Worm (Caenorhabditis elegans) whole organism, L2 larva: Measurements from ENCODE around the gene F13B12.3.

Experiments used
- C34F6.9 ChIP-seq: fragments of 150-350 bp; optimal IDR thresholded peaks from 2 replicates; lab custom pipeline; 2014; ENCODE audit warnings: missing biosample characterization, missing genetic modification characterization
- ZK546.5 ChIP-seq: sonication (generic microtip); optimal IDR thresholded peaks from 2 replicates; lab custom pipeline; 2017; ENCODE audit warnings: missing biosample characterization, missing genetic modification characterization
- alr-1 ChIP-seq: fragments of 150-350 bp; optimal IDR thresholded peaks from 2 replicates; lab custom pipeline; 2014; ENCODE audit warnings: missing biosample characterization, missing genetic modification characterization
- blmp-1 ChIP-seq: sonication (generic microtip); optimal IDR thresholded peaks from 2 replicates; lab custom pipeline; 2017; ENCODE audit warnings: missing genetic modification characterization, mild to moderate bottlenecking, missing compliant biosample characterization, antibody characterized with exemption, moderate library complexity; ENCODE audit not compliant: insufficient read depth
- ceh-16 ChIP-seq: fragments of 150-350 bp; optimal IDR thresholded peaks from 2 replicates; lab custom pipeline; 2014; ENCODE audit warnings: missing biosample characterization, missing genetic modification characterization
- ceh-82 ChIP-seq: fragments of 150-350 bp; optimal IDR thresholded peaks from 2 replicates; lab custom pipeline; 2014; ENCODE audit warnings: missing biosample characterization, missing genetic modification characterization
- crh-2 ChIP-seq: sonication (generic microtip); optimal IDR thresholded peaks from 2 replicates; lab custom pipeline; 2017; ENCODE audit warnings: missing biosample characterization, missing genetic modification characterization
- dmd-4 ChIP-seq: sonication (generic microtip); optimal IDR thresholded peaks from 2 replicates; lab custom pipeline; 2017; ENCODE audit warnings: missing biosample characterization, missing genetic modification characterization
- elt-1 ChIP-seq: fragments of 150-350 bp; optimal IDR thresholded peaks from 2 replicates; lab custom pipeline; 2014; ENCODE audit warnings: missing biosample characterization, missing genetic modification characterization
- elt-3 ChIP-seq: sonication (generic microtip); optimal IDR thresholded peaks from 2 replicates; lab custom pipeline; 2017; ENCODE audit warnings: missing biosample characterization, missing genetic modification characterization
- fos-1 ChIP-seq: fragments of 150-350 bp; optimal IDR thresholded peaks from 2 replicates; lab custom pipeline; 2014; ENCODE audit warnings: missing biosample characterization, missing genetic modification characterization
- gmeb-1 ChIP-seq: fragments of 150-350 bp; optimal IDR thresholded peaks from 2 replicates; lab custom pipeline; 2014; ENCODE audit warnings: missing biosample characterization, missing genetic modification characterization
- lin-11 ChIP-seq: fragments of 150-350 bp; sonication (generic microtip); optimal IDR thresholded peaks from 2 replicates; lab custom pipeline; 2014; ENCODE audit warnings: missing biosample characterization, missing genetic modification characterization, inconsistent platforms, mixed read lengths
- lin-13 ChIP-seq: fragments of 150-350 bp; optimal IDR thresholded peaks from 2 replicates; lab custom pipeline; 2014; ENCODE audit warnings: missing biosample characterization, missing genetic modification reagents, missing genetic modification characterization
- lin-39 ChIP-seq: fragments of 150-350 bp; optimal IDR thresholded peaks from 2 replicates; lab custom pipeline; 2014; ENCODE audit warnings: missing biosample characterization, missing genetic modification reagents, missing genetic modification characterization
- lsy-2 ChIP-seq, 2 experiments: fragments of 150-350 bp in 1 of 2; sonication (generic microtip) in 1 of 2; optimal IDR thresholded peaks; 2 replicates each; lab custom pipeline; 2014 to 2017; ENCODE audit warnings: missing biosample characterization in 2 of 2, missing genetic modification characterization in 2 of 2
- mab-5 ChIP-seq: fragments of 150-350 bp; optimal IDR thresholded peaks from 2 replicates; lab custom pipeline; 2014; ENCODE audit warnings: missing biosample characterization, missing genetic modification characterization
- mbf-1 ChIP-seq: sonication (generic microtip); optimal IDR thresholded peaks from 2 replicates; lab custom pipeline; 2017; ENCODE audit warnings: missing biosample characterization, missing genetic modification characterization
- mdl-1 ChIP-seq, 2 experiments: fragments of 150-350 bp in 1 of 2; sonication (generic microtip) in 1 of 2; optimal IDR thresholded peaks; 2 replicates each; lab custom pipeline; 2017; ENCODE audit warnings: missing biosample characterization in 2 of 2, missing genetic modification characterization in 2 of 2
- nhr-10 ChIP-seq: sonication (generic microtip); optimal IDR thresholded peaks from 2 replicates; lab custom pipeline; 2017; ENCODE audit warnings: missing biosample characterization, missing genetic modification characterization
- nhr-12 ChIP-seq: fragments of 150-350 bp; optimal IDR thresholded peaks from 2 replicates; lab custom pipeline; 2014; ENCODE audit warnings: missing biosample characterization, missing genetic modification characterization
- nhr-129 ChIP-seq: fragments of 150-350 bp; optimal IDR thresholded peaks from 2 replicates; lab custom pipeline; 2014; ENCODE audit warnings: missing biosample characterization, missing genetic modification characterization
- nhr-21 ChIP-seq: fragments of 150-350 bp; optimal IDR thresholded peaks from 2 replicates; lab custom pipeline; 2014; ENCODE audit warnings: missing biosample characterization, missing genetic modification characterization
- nhr-23 ChIP-seq: fragments of 150-350 bp; optimal IDR thresholded peaks from 2 replicates; lab custom pipeline; 2014; ENCODE audit warnings: missing biosample characterization, missing genetic modification reagents, missing genetic modification characterization
- nhr-237 ChIP-seq: fragments of 150-350 bp; optimal IDR thresholded peaks from 2 replicates; lab custom pipeline; 2014; ENCODE audit warnings: missing biosample characterization, missing genetic modification characterization
- nhr-6 ChIP-seq: fragments of 150-350 bp; optimal IDR thresholded peaks from 2 replicates; lab custom pipeline; 2014; ENCODE audit warnings: missing biosample characterization, missing genetic modification characterization
- nhr-77 ChIP-seq: fragments of 150-350 bp; optimal IDR thresholded peaks from 2 replicates; lab custom pipeline; 2014; ENCODE audit warnings: missing biosample characterization, missing genetic modification characterization
- sem-4 ChIP-seq: fragments of 150-350 bp; optimal IDR thresholded peaks from 2 replicates; lab custom pipeline; 2014; ENCODE audit warnings: missing biosample characterization, missing genetic modification reagents, missing genetic modification characterization
- skn-1 ChIP-seq: sonication (generic microtip); optimal IDR thresholded peaks from 2 replicates; lab custom pipeline; 2017; ENCODE audit warnings: missing biosample characterization, missing genetic modification characterization
- sma-3 ChIP-seq: sonication (generic microtip); optimal IDR thresholded peaks from 2 replicates; lab custom pipeline; 2016; ENCODE audit warnings: missing genetic modification reagents, missing genetic modification characterization, missing compliant biosample characterization
- sma-9 ChIP-seq, 2 experiments: fragments of 150-350 bp in 1 of 2; sonication (generic microtip) in 1 of 2; optimal IDR thresholded peaks; 2 replicates each; lab custom pipeline; 2014 to 2016; ENCODE audit warnings: missing genetic modification characterization in 2 of 2, mild to moderate bottlenecking in 1 of 2, missing biosample characterization in 1 of 2, missing compliant biosample characterization in 1 of 2, missing genetic modification reagents in 1 of 2, moderate library complexity in 1 of 2
- snpc-4 ChIP-seq: fragments of 150-350 bp; optimal IDR thresholded peaks from 2 replicates; lab custom pipeline; 2014; ENCODE audit warnings: missing biosample characterization, missing genetic modification characterization
- unc-39 ChIP-seq: fragments of 150-350 bp; optimal IDR thresholded peaks from 2 replicates; lab custom pipeline; 2014; ENCODE audit warnings: missing biosample characterization, missing genetic modification characterization
- unc-55 ChIP-seq: fragments of 150-350 bp; sonication (generic microtip); optimal IDR thresholded peaks from 3 replicates; lab custom pipeline; 2014; ENCODE audit warnings: missing biosample characterization, missing genetic modification reagents, missing genetic modification characterization
- zag-1 ChIP-seq: fragments of 150-350 bp; optimal IDR thresholded peaks from 2 replicates; lab custom pipeline; 2014; ENCODE audit warnings: missing biosample characterization, missing genetic modification characterization
- ztf-1 ChIP-seq: fragments of 200-800 bp; sonication (Bioruptor generic); conservative IDR thresholded peaks from 2 replicates; pipeline ENCODE4 v1.3.6; 2022; ENCODE audit warnings: missing genetic modification characterization, missing compliant biosample characterization
- ztf-11 ChIP-seq: sonication (generic microtip); optimal IDR thresholded peaks from 2 replicates; lab custom pipeline; 2017; ENCODE audit warnings: missing biosample characterization, missing genetic modification characterization

Gene F13B12.3

ce11 chrIV:10438901-10439300 lies at the start of gene F13B12.3:
F13B12.3 (plus strand) TSS chrIV:10439123.
- TF ChIP-seq nhr-10 (tag; lab: Kevin White, UChicago) = no peak
- no peak for TF ChIP-seq nhr-6 (tag; lab: Kevin White, UChicago)
- peak; percentile 11 for TF ChIP-seq gmeb-1 (tag; lab: Kevin White, UChicago)
- TF ChIP-seq sma-9 (GFP tag; optimal IDR thresholded peaks at IDR 0.05; lab: Kevin White, UChicago) = peak; percentile 40
- no peak for TF ChIP-seq sma-9 (tag; optimal IDR thresholded peaks at IDR 0.05; lab: Kevin White, UChicago)
- TF ChIP-seq mab-5 (tag; lab: Kevin White, UChicago) = no peak
- TF ChIP-seq sem-4 = no peak
- no peak for TF ChIP-seq mbf-1 (tag; lab: Kevin White, UChicago)
- TF ChIP-seq mdl-1 (tag; optimal IDR thresholded peaks at IDR 0.05; lab: Kevin White, UChicago) = no peak
- TF ChIP-seq fos-1 (tag; lab: Kevin White, UChicago) = peak; percentile 73
- TF ChIP-seq blmp-1 (tag; lab: Kevin White, UChicago) = no peak
- TF ChIP-seq unc-55 = no peak
- TF ChIP-seq crh-2 (tag; lab: Kevin White, UChicago) = peak; percentile 25
- no peak for TF ChIP-seq nhr-21 (tag; lab: Kevin White, UChicago)
- TF ChIP-seq lin-11 (tag; lab: Kevin White, UChicago) = no peak
- no peak for TF ChIP-seq elt-3
- TF ChIP-seq zag-1 = no peak
- TF ChIP-seq skn-1 (tag; lab: Kevin White, UChicago) = no peak
- TF ChIP-seq elt-1 (tag; lab: Kevin White, UChicago) = no peak
- TF ChIP-seq, all 48 proteins: peak for 4

- TF ChIP-seq nhr-12 = no peak
- TF ChIP-seq nhr-77 (tag; lab: Kevin White, UChicago) = no peak
- TF ChIP-seq ceh-82 (tag; lab: Kevin White, UChicago) = no peak
- TF ChIP-seq ceh-16 (tag; lab: Kevin White, UChicago) = no peak
- no peak for TF ChIP-seq unc-39 (tag; lab: Kevin White, UChicago)
- no peak for TF ChIP-seq sma-3 (GFP tag; lab: Kevin White, UChicago)
These were observed 47.1 kb upstream of the F13B12.3 start, which contains the start of gene spe-26 for ce11 chrIV:10391827-10392226. spe-26 (minus strand) TSS chrIV:10391927.

- no peak for TF ChIP-seq ztf-11 (tag; lab: Kevin White, UChicago)
- no peak for TF ChIP-seq mab-5 (tag; lab: Kevin White, UChicago)
- no peak for TF ChIP-seq lin-11 (tag; lab: Kevin White, UChicago)
- no peak for TF ChIP-seq blmp-1 (tag; lab: Kevin White, UChicago)
- no peak for TF ChIP-seq nhr-237 (tag; lab: Kevin White, UChicago)
- TF ChIP-seq nhr-129 (tag; lab: Kevin White, UChicago) = no peak
- no peak for TF ChIP-seq sma-9 (GFP tag; optimal IDR thresholded peaks at IDR 0.05; lab: Kevin White, UChicago)
- TF ChIP-seq sma-9 (tag; optimal IDR thresholded peaks at IDR 0.05; lab: Kevin White, UChicago) = no peak
- TF ChIP-seq fos-1 (tag; lab: Kevin White, UChicago) = no peak
- TF ChIP-seq unc-39 (tag; lab: Kevin White, UChicago) = no peak
- no peak for TF ChIP-seq nhr-10 (tag; lab: Kevin White, UChicago)
- no peak for TF ChIP-seq nhr-23 (tag; lab: Kevin White, UChicago)
- TF ChIP-seq nhr-21 (tag; lab: Kevin White, UChicago) = no peak
- TF ChIP-seq alr-1 (tag; lab: Kevin White, UChicago) = no peak
- no peak for TF ChIP-seq nhr-6 (tag; lab: Kevin White, UChicago)
- TF ChIP-seq ZK546.5 = no peak
- no peak for TF ChIP-seq lin-13
- TF ChIP-seq zag-1 = no peak
These were observed 44.1 kb upstream of the F13B12.3 start, which contains the start of gene R10H10.4 for ce11 chrIV:10394858-10395257. R10H10.4 (minus strand) TSS chrIV:10394958.

- TF ChIP-seq nhr-21 (tag; lab: Kevin White, UChicago) (no peak), nhr-237 (tag; lab: Kevin White, UChicago) (no peak), sma-3 (GFP tag; lab: Kevin White, UChicago) (no peak), C34F6.9 (peak; percentile 3), ztf-1 (GFP tag; lab: Robert Waterston, UW) (no peak), nhr-77 (tag; lab: Kevin White, UChicago) (no peak), sem-4 (no peak)
These were observed 42.1 kb upstream of the F13B12.3 start for ce11 chrIV:10396827-10397226.

- TF ChIP-seq C34F6.9 = peak; percentile 15
- TF ChIP-seq blmp-1 (tag; lab: Kevin White, UChicago) = no peak
- TF ChIP-seq dmd-4 (tag; lab: Kevin White, UChicago) = no peak
- no peak for TF ChIP-seq sma-3 (GFP tag; lab: Kevin White, UChicago)
- TF ChIP-seq lin-39 (tag; lab: Kevin White, UChicago) = no peak
- no peak for TF ChIP-seq snpc-4 (tag; lab: Kevin White, UChicago)
- TF ChIP-seq nhr-129 (tag; lab: Kevin White, UChicago) = no peak
- no peak for TF ChIP-seq mab-5 (tag; lab: Kevin White, UChicago)
- TF ChIP-seq mbf-1 (tag; lab: Kevin White, UChicago) = no peak
- peak; percentile 36 for TF ChIP-seq sem-4
- TF ChIP-seq ZK546.5 = no peak
- peak in 1 of 2 experiments; percentile 6 for TF ChIP-seq lsy-2 (tag; optimal IDR thresholded peaks at IDR 0.05; lab: Kevin White, UChicago)
- peak; percentile 13 for TF ChIP-seq sma-9 (GFP tag; optimal IDR thresholded peaks at IDR 0.05; lab: Kevin White, UChicago)
- TF ChIP-seq sma-9 (tag; optimal IDR thresholded peaks at IDR 0.05; lab: Kevin White, UChicago) = no peak
- no peak for TF ChIP-seq unc-55
- no peak for TF ChIP-seq nhr-77 (tag; lab: Kevin White, UChicago)
These were observed 40.7 kb upstream of the F13B12.3 start for ce11 chrIV:10398244-10398643.
